Fruit fly (Drosophila melanogaster) Kc167 (cell line): ENCODE results near the gene RpL28.

Source experiments
- Myc ChIP-seq: fragments of >200 bp; optimal IDR thresholded peaks from 2 replicates; lab custom pipeline; 2017; ENCODE audit warnings: missing external identifiers
- Sin3A ChIP-seq: fragments of >200 bp; optimal IDR thresholded peaks from 2 replicates; lab custom pipeline; 2018; ENCODE audit warnings: missing external identifiers
- h ChIP-seq: fragments of >200 bp; optimal IDR thresholded peaks from 3 replicates; lab custom pipeline; 2018; ENCODE audit warnings: missing external identifiers
- psq ChIP-seq: fragments of >200 bp; optimal IDR thresholded peaks from 2 replicates; lab custom pipeline; 2017; ENCODE audit warnings: missing external identifiers

DNA sequence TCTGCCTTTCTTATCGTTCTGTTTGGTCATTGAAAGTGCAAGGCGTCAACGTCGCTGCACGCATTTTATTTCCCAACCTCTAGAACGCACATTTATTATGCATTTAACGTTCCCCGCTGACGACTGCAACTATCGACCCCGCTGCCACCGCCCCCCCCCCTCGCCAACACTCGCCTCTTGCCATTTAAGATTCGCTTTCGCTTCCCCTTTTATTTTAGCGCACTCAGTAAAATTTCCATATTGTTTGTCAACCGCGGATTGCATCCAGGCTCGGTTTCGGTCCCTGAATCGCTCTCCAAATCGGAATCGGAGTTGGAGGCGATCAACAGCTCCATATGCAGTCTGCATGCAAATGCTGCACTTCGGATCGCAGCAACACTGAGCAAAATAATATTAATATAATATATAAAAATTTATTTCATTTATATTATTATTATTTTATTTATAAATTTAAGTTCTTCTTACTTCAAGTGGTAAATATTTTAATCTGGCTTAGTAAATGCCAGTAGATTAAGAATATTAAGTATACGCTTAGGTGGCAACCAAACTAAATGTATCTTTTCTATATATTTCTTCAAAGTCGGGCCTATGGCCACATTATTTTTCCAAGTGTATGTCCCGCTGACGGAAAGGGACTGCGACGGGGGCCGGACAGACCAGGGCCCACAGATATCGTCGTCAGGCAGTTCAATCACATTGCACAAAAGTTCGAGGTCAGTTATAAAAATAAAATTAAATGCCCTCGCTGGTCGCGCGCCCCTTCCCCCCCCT is 18.0 kb upstream of the RpL28 start:
- TF ChIP-seq Sin3A (no peak), psq (lab: Kevin White, UChicago) (no peak), h (lab: Kevin White, UChicago) (no peak), Myc (lab: Kevin White, UChicago) (no peak)
